Worm (Caenorhabditis elegans) whole organism, L4 larva: ENCODE results near the gene ani-3.

Experiments used
- D1046.2 ChIP-seq: fragments of 200-800 bp; sonication (Bioruptor generic); IDR thresholded peaks from 2 replicates; pipeline ENCODE4 v1.3.6; 2022; ENCODE audit warnings: missing genetic modification characterization, missing compliant biosample characterization
- Y105C5A.15 ChIP-seq: fragments of 200-800 bp; sonication (Bioruptor generic); IDR thresholded peaks from 2 replicates; pipeline ENCODE4 v1.3.6; 2022; ENCODE audit warnings: missing genetic modification characterization, missing compliant biosample characterization
- cey-2 ChIP-seq: sonication (generic microtip); optimal IDR thresholded peaks from 3 replicates; lab custom pipeline; 2017; ENCODE audit warnings: missing genetic modification characterization, mild to moderate bottlenecking, missing compliant biosample characterization, antibody characterized with exemption, borderline replicate concordance; ENCODE audit not compliant: insufficient read depth
- ctbp-1 ChIP-seq: fragments of 200-800 bp; sonication (Bioruptor generic); IDR thresholded peaks from 2 replicates; pipeline ENCODE4 v1.3.6; 2022; ENCODE audit warnings: missing genetic modification reagents, missing genetic modification characterization, missing compliant biosample characterization
- daf-16 ChIP-seq, 3 experiments: sonication (generic microtip); optimal IDR thresholded peaks; 2 replicates each; lab custom pipeline; 2016 to 2017; ENCODE audit warnings: missing genetic modification characterization in 3 of 3, missing genetic modification reagents in 3 of 3, mild to moderate bottlenecking in 2 of 3, missing compliant biosample characterization in 2 of 3, missing biosample characterization in 1 of 3, moderate library complexity in 1 of 3
- dmd-6 ChIP-seq: fragments of 200-800 bp; sonication (Bioruptor generic); IDR thresholded peaks from 2 replicates; pipeline ENCODE4 v1.3.6; 2022; ENCODE audit warnings: missing genetic modification reagents, missing genetic modification characterization, missing compliant biosample characterization
- dve-1 ChIP-seq: sonication (generic microtip); optimal IDR thresholded peaks from 2 replicates; lab custom pipeline; 2017; ENCODE audit warnings: antibody characterized with exemption, mild to moderate bottlenecking, missing genetic modification characterization, missing compliant biosample characterization; ENCODE audit not compliant: insufficient read depth
- hlh-11 ChIP-seq: fragments of 200-800 bp; sonication (Bioruptor generic); optimal IDR thresholded peaks from 2 replicates; lab custom pipeline; 2018; ENCODE audit warnings: mild to moderate bottlenecking, missing genetic modification characterization, missing compliant biosample characterization
- lin-13 ChIP-seq: fragments of 150-350 bp; optimal IDR thresholded peaks from 2 replicates; lab custom pipeline; 2014; ENCODE audit warnings: missing biosample characterization, missing genetic modification reagents, missing genetic modification characterization
- madf-9 ChIP-seq: fragments of 200-800 bp; sonication (Bioruptor generic); conservative IDR thresholded peaks from 2 replicates; pipeline ENCODE4 v1.3.6; 2022; ENCODE audit warnings: missing genetic modification reagents, missing genetic modification characterization, missing compliant biosample characterization
- mxl-3 ChIP-seq: fragments of 200-800 bp; sonication (Bioruptor generic); optimal IDR thresholded peaks from 2 replicates; lab custom pipeline; 2018; ENCODE audit warnings: mild to moderate bottlenecking, missing genetic modification characterization, missing compliant biosample characterization
- nhr-237 ChIP-seq: sonication (generic microtip); optimal IDR thresholded peaks from 2 replicates; lab custom pipeline; 2017; ENCODE audit warnings: missing biosample characterization, missing genetic modification characterization
- nhr-28 ChIP-seq: fragments of 150-350 bp; optimal IDR thresholded peaks from 2 replicates; lab custom pipeline; 2014; ENCODE audit warnings: missing biosample characterization, missing genetic modification characterization
- php-3 ChIP-seq: fragments of 200-800 bp; sonication (Bioruptor generic); IDR thresholded peaks from 2 replicates; pipeline ENCODE4 v1.3.6; 2022; ENCODE audit warnings: missing genetic modification reagents, missing genetic modification characterization, missing compliant biosample characterization
- pqm-1 ChIP-seq: sonication (generic microtip); optimal IDR thresholded peaks from 2 replicates; lab custom pipeline; 2017; ENCODE audit warnings: missing biosample characterization, missing genetic modification characterization
- saeg-2 ChIP-seq: fragments of 200-800 bp; sonication (Bioruptor generic); IDR thresholded peaks from 2 replicates; pipeline ENCODE4 v1.3.6; 2022; ENCODE audit warnings: missing genetic modification reagents, missing genetic modification characterization, missing compliant biosample characterization
- set-16 ChIP-seq: fragments of 200-800 bp; sonication (Bioruptor generic); IDR thresholded peaks from 2 replicates; pipeline ENCODE4 v1.3.6; 2022; ENCODE audit warnings: missing genetic modification reagents, missing genetic modification characterization, missing compliant biosample characterization
- snpc-4 ChIP-seq: fragments of 150-350 bp; optimal IDR thresholded peaks from 2 replicates; lab custom pipeline; 2014; ENCODE audit warnings: missing biosample characterization, missing genetic modification characterization
- unc-62 ChIP-seq, 3 experiments: fragments of 150-350 bp in 1 of 3; sonication (generic microtip); optimal IDR thresholded peaks in 2 of 3; peaks in 1 of 3; 1 replicate in 1 of 3; 2 replicates in 2 of 3; lab custom pipeline; 2014 to 2017; ENCODE audit warnings: missing biosample characterization in 3 of 3, missing genetic modification characterization in 3 of 3, missing genetic modification reagents in 3 of 3, missing genotype in 1 of 3
- zip-2 ChIP-seq: fragments of 150-350 bp; optimal IDR thresholded peaks from 2 replicates; lab custom pipeline; 2014; ENCODE audit warnings: missing biosample characterization, missing genetic modification characterization

Gene ani-3

ce11 chrV:19747144-19747543 lies 49.6 kb downstream of the ani-3 start:
- TF ChIP-seq unc-62 (GFP tag; optimal IDR thresholded peaks at IDR 0.05 in 1 of 2; lab: Kevin White, UChicago) (no peak), unc-62 (tag; optimal IDR thresholded peaks at IDR 0.05; lab: Kevin White, UChicago) (no peak), ctbp-1 (GFP tag; lab: Robert Waterston, UW) (no peak), cey-2 (tag; lab: Kevin White, UChicago) (no peak), snpc-4 (tag; lab: Kevin White, UChicago) (no peak), zip-2 (tag; lab: Kevin White, UChicago) (no peak), php-3 (GFP tag; lab: Robert Waterston, UW) (0 out of 2 replicates have a peak, but pooled peaks have one; percentile 33), mxl-3 (GFP tag; lab: Kevin White, UChicago) (no peak)

ce11 chrV:19751124-19751523 lies 53.6 kb downstream of the ani-3 start, which contains the start of gene clec-49:
TSS of gene clec-49 (minus strand) at chrV:19751226.
- peak; percentile 20 for TF ChIP-seq dve-1 (tag; lab: Kevin White, UChicago)
- TF ChIP-seq nhr-237 (tag; lab: Kevin White, UChicago), result no peak
- no peak for TF ChIP-seq saeg-2 (GFP tag; lab: Robert Waterston, UW)
- TF ChIP-seq hlh-11, result peak; percentile 46
- no peak for TF ChIP-seq D1046.2
- no peak for TF ChIP-seq lin-13 (GFP tag; lab: Kevin White, UChicago)
- peak; percentile 57 for TF ChIP-seq pqm-1 (tag; lab: Kevin White, UChicago)
- no peak for TF ChIP-seq daf-16 (GFP tag; optimal IDR thresholded peaks at IDR 0.05; lab: Kevin White, UChicago)
- peak; percentile 73 for TF ChIP-seq daf-16 (tag; optimal IDR thresholded peaks at IDR 0.05; lab: Kevin White, UChicago)
- peak; percentile 57 for TF ChIP-seq nhr-28 (tag; lab: Kevin White, UChicago)
- peak; percentile 84 for TF ChIP-seq dmd-6 (GFP tag; lab: Robert Waterston, UW)
- TF ChIP-seq, all 104 proteins: peak for 6

- TF ChIP-seq set-16 (GFP tag; lab: Robert Waterston, UW), result peak; percentile 76
- TF ChIP-seq ctbp-1 (GFP tag; lab: Robert Waterston, UW), result no peak
These were observed 55.3 kb downstream of the ani-3 start for ce11 chrV:19752879-19753278.

- TF ChIP-seq pqm-1 (tag; lab: Kevin White, UChicago) (peak; percentile 13), php-3 (GFP tag; lab: Robert Waterston, UW) (0 out of 2 replicates have a peak, but pooled peaks have one; percentile 50), nhr-28 (tag; lab: Kevin White, UChicago) (peak; percentile 59), madf-9 (GFP tag; lab: Robert Waterston, UW) (no peak), Y105C5A.15 (GFP tag; lab: Robert Waterston, UW) (no peak)
These were observed 56.8 kb downstream of the ani-3 start for ce11 chrV:19754331-19754730.
